Worm (Caenorhabditis elegans) whole organism, young adult: ENCODE results near the gene F46F5.13.
A peak's percentile ranks its signal among the peaks of the same experiment; 100 is the strongest.

Experiments
- B0261.1 ChIP-seq: sonication (generic microtip); optimal IDR thresholded peaks from 2 replicates; lab custom pipeline; 2016; ENCODE audit warnings: mild to moderate bottlenecking, missing genetic modification characterization, moderate library complexity, missing compliant biosample characterization
- B0336.3 ChIP-seq: fragments of 200-800 bp; sonication (Bioruptor generic); IDR thresholded peaks from 2 replicates; pipeline ENCODE4 v1.3.6; 2022; ENCODE audit warnings: missing genetic modification characterization, missing compliant biosample characterization
- F22D6.2 ChIP-seq: sonication (generic microtip); optimal IDR thresholded peaks from 2 replicates; lab custom pipeline; 2016; ENCODE audit warnings: mild to moderate bottlenecking, missing genetic modification characterization, missing compliant biosample characterization
- F37B4.10 ChIP-seq: fragments of 200-800 bp; sonication (Bioruptor generic); IDR thresholded peaks from 2 replicates; pipeline ENCODE4 v1.3.6; 2022; ENCODE audit warnings: missing genetic modification characterization, missing compliant biosample characterization
- T26A5.8 ChIP-seq: sonication (generic microtip); optimal IDR thresholded peaks from 2 replicates; lab custom pipeline; 2016; ENCODE audit warnings: missing genetic modification characterization, missing compliant biosample characterization
- athp-1 ChIP-seq: sonication (generic microtip); optimal IDR thresholded peaks from 2 replicates; lab custom pipeline; 2017; ENCODE audit warnings: mild to moderate bottlenecking, missing genetic modification characterization, missing compliant biosample characterization
- bed-2 ChIP-seq: fragments of 200-800 bp; sonication (Bioruptor generic); IDR thresholded peaks from 2 replicates; pipeline ENCODE4 v1.3.6; 2022; ENCODE audit warnings: missing genetic modification reagents, missing genetic modification characterization, missing compliant biosample characterization
- ceh-100 ChIP-seq: fragments of 200-800 bp; sonication (Bioruptor generic); IDR thresholded peaks from 2 replicates; pipeline ENCODE4 v1.3.6; 2022; ENCODE audit warnings: missing genetic modification reagents, missing genetic modification characterization, missing compliant biosample characterization
- ceh-27 ChIP-seq: fragments of 200-800 bp; sonication (Bioruptor generic); optimal IDR thresholded peaks from 2 replicates; lab custom pipeline; 2018; ENCODE audit warnings: mild to moderate bottlenecking, missing genetic modification characterization, moderate library complexity, missing compliant biosample characterization
- ceh-79 ChIP-seq: sonication (generic microtip); optimal IDR thresholded peaks from 2 replicates; lab custom pipeline; 2017; ENCODE audit warnings: mild to moderate bottlenecking, missing genetic modification characterization, missing compliant biosample characterization
- die-1 ChIP-seq: sonication (generic microtip); optimal IDR thresholded peaks from 2 replicates; lab custom pipeline; 2016; ENCODE audit warnings: missing genotype, mild to moderate bottlenecking, missing genetic modification characterization, missing compliant biosample characterization
- egl-44 ChIP-seq: fragments of 200-800 bp; sonication (Bioruptor generic); IDR thresholded peaks from 2 replicates; pipeline ENCODE4 v1.3.6; 2022; ENCODE audit warnings: missing genetic modification reagents, missing genetic modification characterization, missing compliant biosample characterization
- fkh-3 ChIP-seq: sonication (generic microtip); optimal IDR thresholded peaks from 2 replicates; lab custom pipeline; 2016; ENCODE audit warnings: mild to moderate bottlenecking, missing genetic modification characterization, missing compliant biosample characterization
- gei-17 ChIP-seq: fragments of 200-800 bp; sonication (Bioruptor generic); optimal IDR thresholded peaks from 2 replicates; lab custom pipeline; 2018; ENCODE audit warnings: mild to moderate bottlenecking, missing genetic modification characterization, missing compliant biosample characterization
- hmg-20 ChIP-seq: fragments of 200-800 bp; sonication (Bioruptor generic); IDR thresholded peaks from 2 replicates; pipeline ENCODE4 v1.3.6; 2022; ENCODE audit warnings: missing genetic modification reagents, missing genetic modification characterization, missing compliant biosample characterization
- lin-26 ChIP-seq: fragments of 200-800 bp; sonication (Bioruptor generic); IDR thresholded peaks from 2 replicates; pipeline ENCODE4 v1.3.6; 2022; ENCODE audit warnings: missing genetic modification reagents, missing genetic modification characterization, missing compliant biosample characterization
- lin-35 ChIP-seq, 3 experiments: fragments of 150-350 bp in 2 of 3; sonication (generic microtip) in 1 of 3; optimal IDR thresholded peaks; 2 replicates each; lab custom pipeline; 2014 to 2018; ENCODE audit warnings: missing biosample characterization in 3 of 3, missing genetic modification characterization in 3 of 3, missing genetic modification reagents in 3 of 3
- lin-40 ChIP-seq: sonication (generic microtip); optimal IDR thresholded peaks from 2 replicates; lab custom pipeline; 2016; ENCODE audit warnings: missing genetic modification characterization, mild to moderate bottlenecking, missing compliant biosample characterization, missing genotype, missing genetic modification reagents
- lin-54 ChIP-seq: fragments of 200-800 bp; sonication (Bioruptor generic); optimal IDR thresholded peaks from 2 replicates; lab custom pipeline; 2018; ENCODE audit warnings: mild to moderate bottlenecking, missing genetic modification characterization, missing compliant biosample characterization
- madf-3 ChIP-seq: fragments of 200-800 bp; sonication (Bioruptor generic); IDR thresholded peaks from 2 replicates; pipeline ENCODE4 v1.3.6; 2022; ENCODE audit warnings: missing genetic modification reagents, missing genetic modification characterization, missing compliant biosample characterization
- madf-8 ChIP-seq: fragments of 200-800 bp; sonication (Bioruptor generic); conservative IDR thresholded peaks from 2 replicates; pipeline ENCODE4 v1.3.6; 2022; ENCODE audit warnings: missing genetic modification reagents, missing genetic modification characterization, missing compliant biosample characterization
- nhr-120 ChIP-seq: fragments of 200-800 bp; sonication (Bioruptor generic); IDR thresholded peaks from 2 replicates; pipeline ENCODE4 v1.3.6; 2022; ENCODE audit warnings: missing genetic modification characterization, missing compliant biosample characterization
- nhr-179 ChIP-seq: sonication (generic microtip); optimal IDR thresholded peaks from 2 replicates; lab custom pipeline; 2016; ENCODE audit warnings: mild to moderate bottlenecking, missing genetic modification characterization, missing compliant biosample characterization
- pha-4 ChIP-seq: fragments of 150-350 bp; sonication (generic microtip); optimal IDR thresholded peaks from 2 replicates; lab custom pipeline; 2014; ENCODE audit warnings: missing biosample characterization, missing genetic modification reagents, missing genetic modification characterization
- rcor-1 ChIP-seq: fragments of 200-800 bp; sonication (Bioruptor generic); IDR thresholded peaks from 2 replicates; pipeline ENCODE4 v1.3.6; 2022; ENCODE audit warnings: missing genetic modification reagents, missing genetic modification characterization, missing compliant biosample characterization
- rec-8 ChIP-seq, 2 experiments: sonication (generic microtip); optimal IDR thresholded peaks; 2 replicates each; lab custom pipeline; 2016; ENCODE audit warnings: mild to moderate bottlenecking in 2 of 2, missing genetic modification characterization in 2 of 2, missing genetic modification reagents in 2 of 2, missing genotype in 2 of 2, missing biosample characterization in 1 of 2, missing compliant biosample characterization in 1 of 2, moderate library complexity in 1 of 2
- rpc-1 ChIP-seq, 2 experiments: fragments of 150-350 bp in 1 of 2; sonication (generic microtip) in 1 of 2; optimal IDR thresholded peaks; 2 replicates each; lab custom pipeline; 2014 to 2018; ENCODE audit warnings: missing biosample characterization in 1 of 2, missing genetic modification characterization in 1 of 2, missing genetic modification reagents in 1 of 2, missing genotype in 1 of 2
- sea-2 ChIP-seq: fragments of 200-800 bp; sonication (Bioruptor generic); IDR thresholded peaks from 2 replicates; pipeline ENCODE4 v1.3.6; 2022; ENCODE audit warnings: missing genetic modification characterization, missing compliant biosample characterization
- snpc-1.3 ChIP-seq: sonication (generic microtip); optimal IDR thresholded peaks from 2 replicates; lab custom pipeline; 2017; ENCODE audit warnings: missing genetic modification characterization, mild to moderate bottlenecking, missing compliant biosample characterization, antibody characterized with exemption, moderate library complexity, missing genotype, missing genetic modification reagents; ENCODE audit not compliant: insufficient read depth
- somi-1 ChIP-seq: fragments of 200-800 bp; sonication (Bioruptor generic); optimal IDR thresholded peaks from 2 replicates; lab custom pipeline; 2018; ENCODE audit warnings: mild to moderate bottlenecking, missing genetic modification characterization, missing compliant biosample characterization
- tbp1 ChIP-seq: fragments of 200-800 bp; sonication (Bioruptor generic); optimal IDR thresholded peaks from 2 replicates; lab custom pipeline; 2018; ENCODE audit warnings: mild to moderate bottlenecking, missing genetic modification characterization, missing compliant biosample characterization
- unc-62 ChIP-seq: fragments of 150-350 bp; optimal IDR thresholded peaks from 2 replicates; lab custom pipeline; 2014; ENCODE audit warnings: missing biosample characterization, missing genetic modification reagents, missing genetic modification characterization
- zfh-2 ChIP-seq: fragments of 200-800 bp; sonication (Bioruptor generic); conservative IDR thresholded peaks from 2 replicates; pipeline ENCODE4 v1.3.6; 2022; ENCODE audit warnings: missing genetic modification reagents, missing genetic modification characterization, missing compliant biosample characterization
- ztf-18 ChIP-seq: sonication (generic microtip); optimal IDR thresholded peaks from 2 replicates; lab custom pipeline; 2016; ENCODE audit warnings: missing genotype, mild to moderate bottlenecking, missing genetic modification characterization, missing compliant biosample characterization
- ztf-25 ChIP-seq: fragments of 200-800 bp; sonication (Bioruptor generic); IDR thresholded peaks from 2 replicates; pipeline ENCODE4 v1.3.6; 2022; ENCODE audit warnings: missing genetic modification reagents, missing genetic modification characterization, missing compliant biosample characterization
- ztf-28 ChIP-seq: fragments of 200-800 bp; sonication (Bioruptor generic); IDR thresholded peaks from 2 replicates; pipeline ENCODE4 v1.3.6; 2022; ENCODE audit warnings: missing genetic modification reagents, missing genetic modification characterization, missing compliant biosample characterization
- ztf-3 ChIP-seq: fragments of 200-800 bp; sonication (Bioruptor generic); optimal IDR thresholded peaks from 2 replicates; lab custom pipeline; 2018; ENCODE audit warnings: mild to moderate bottlenecking, missing genetic modification characterization, missing compliant biosample characterization
- ztf-6 ChIP-seq: fragments of 200-800 bp; sonication (Bioruptor generic); IDR thresholded peaks from 2 replicates; pipeline ENCODE4 v1.3.6; 2022; ENCODE audit warnings: missing genetic modification reagents, missing genetic modification characterization, missing compliant biosample characterization

The F46F5.13 gene

DNA sequence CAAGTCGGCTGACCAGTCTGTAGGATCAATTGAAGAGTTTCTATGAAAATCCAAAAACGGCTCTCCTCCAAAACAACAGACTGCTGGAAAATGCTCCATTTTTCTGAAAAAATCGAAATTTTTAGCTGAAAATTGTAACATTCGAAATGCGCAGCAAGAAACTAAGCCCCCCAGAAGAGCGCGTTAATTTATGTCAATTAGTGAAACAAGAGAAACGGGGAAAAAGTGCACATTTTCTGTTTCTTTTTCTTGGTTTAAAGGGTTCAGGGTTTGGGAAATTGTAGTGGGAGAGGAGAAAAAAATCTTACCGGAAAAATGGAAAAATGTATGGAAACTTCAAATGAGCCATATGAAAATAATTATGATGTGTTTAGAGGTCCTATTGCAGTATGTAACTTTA lies 37.9 kb upstream of the F46F5.13 start, which contains the start of gene C08G5.7 (continued):
- TF ChIP-seq B0336.3 (GFP tag; lab: Robert Waterston, UW) (no peak), athp-1 (tag; lab: Kevin White, UChicago) (no peak), egl-44 (GFP tag; lab: Robert Waterston, UW) (no peak)

- TF ChIP-seq ceh-100 (GFP tag; lab: Robert Waterston, UW) (no peak), madf-3 (GFP tag; lab: Robert Waterston, UW) (no peak), B0261.1 (peak; percentile 54), rpc-1 (optimal IDR thresholded peaks at IDR 0.05; lab: Kevin White, UChicago) (peak; percentile 41), rpc-1 (tag; optimal IDR thresholded peaks at IDR 0.05; lab: Kevin White, UChicago) (peak; percentile 74), lin-26 (peak; percentile 8; the same call in 1 of the 2 replicates), rcor-1 (no peak), lin-35 (GFP tag; optimal IDR thresholded peaks at IDR 0.05; lab: Kevin White, UChicago) (no peak), somi-1 (GFP tag; lab: Kevin White, UChicago) (no peak), fkh-3 (tag; lab: Kevin White, UChicago) (no peak), die-1 (tag; lab: Kevin White, UChicago) (peak; percentile 44), ceh-79 (tag; lab: Kevin White, UChicago) (no peak), hmg-20 (no peak), ztf-18 (tag; lab: Kevin White, UChicago) (peak; percentile 32), rec-8 (tag; optimal IDR thresholded peaks at IDR 0.05; lab: Kevin White, UChicago) (peak in 1 of 2 experiments; percentile 39), unc-62 (GFP tag; lab: Kevin White, UChicago) (no peak), tbp1 (GFP tag; lab: Kevin White, UChicago) (peak; percentile 82), lin-54 (GFP tag; lab: Kevin White, UChicago) (no peak), lin-40 (no peak), ceh-27 (no peak)
Measured at ce11 chrII:769250-769649, 33.9 kb upstream of the F46F5.13 start.

DNA sequence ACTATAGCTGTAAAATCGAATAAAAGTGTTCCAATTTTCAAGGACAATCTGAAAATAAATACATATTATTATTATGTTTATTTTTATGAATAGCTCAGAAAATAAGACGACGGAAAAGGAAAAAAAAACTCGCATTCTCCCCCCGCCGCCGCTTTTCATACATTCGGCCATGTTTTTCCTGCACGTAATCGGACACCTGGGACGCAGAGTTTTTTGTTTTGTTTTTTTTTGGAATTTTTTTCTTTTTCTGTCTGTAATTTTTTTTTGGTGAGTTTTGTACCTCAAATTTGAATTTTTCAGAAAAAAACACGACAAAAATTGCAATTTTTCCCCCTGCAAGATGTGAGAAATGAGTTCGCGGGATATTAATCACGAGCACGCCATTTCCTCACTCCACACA lies 32.9 kb upstream of the F46F5.13 start, which contains the start of gene C08G5.6:
C08G5.6 (plus strand) TSS at position 301 of the 400 bp plus-strand sequence.
- TF ChIP-seq pha-4 (tag; lab: Kevin White, UChicago): no peak
- no peak for TF ChIP-seq T26A5.8 (tag; lab: Kevin White, UChicago)
- TF ChIP-seq ztf-3 (GFP tag; lab: Kevin White, UChicago): no peak
- no peak for TF ChIP-seq snpc-1.3 (tag; lab: Kevin White, UChicago)
- TF ChIP-seq zfh-2 (GFP tag; lab: Robert Waterston, UW): no peak
- TF ChIP-seq ztf-6 (GFP tag; lab: Robert Waterston, UW): no peak
- no peak for TF ChIP-seq F37B4.10 (GFP tag; lab: Robert Waterston, UW)
- TF ChIP-seq madf-8: no peak

- TF ChIP-seq gei-17 (GFP tag; lab: Kevin White, UChicago) (no peak), ztf-28 (no peak), F22D6.2 (tag; lab: Kevin White, UChicago) (no peak), ceh-79 (tag; lab: Kevin White, UChicago) (no peak), rcor-1 (no peak), nhr-120 (no peak), hmg-20 (no peak), lin-54 (GFP tag; lab: Kevin White, UChicago) (no peak), bed-2 (no peak), ztf-25 (GFP tag; lab: Robert Waterston, UW) (no peak), nhr-179 (no peak), sea-2 (GFP tag; lab: Robert Waterston, UW) (no peak), B0336.3 (GFP tag; lab: Robert Waterston, UW) (no peak), die-1 (tag; lab: Kevin White, UChicago) (no peak)
Measured at ce11 chrII:773830-774229, 29.3 kb upstream of the F46F5.13 start.
